Fruit fly (Drosophila melanogaster): ENCODE results near the gene Chsy.

- no peak for TF ChIP-seq Gug (GFP tag; IDR thresholded peaks at IDR 0.05)
- no peak for TF ChIP-seq ERR (GFP tag; optimal IDR thresholded peaks at IDR 0.05)
- TF ChIP-seq CG4730 (GFP tag; IDR thresholded peaks at IDR 0.05) = no peak
- no peak for TF ChIP-seq Sox100B (GFP tag; optimal IDR thresholded peaks at IDR 0.05)
- TF ChIP-seq gcm2 (GFP tag; optimal IDR thresholded peaks at IDR 0.05) = no peak
- TF ChIP-seq CG10267 (tag; optimal IDR thresholded peaks at IDR 0.05) = no peak
These were observed 16.0 kb upstream of the Chsy start for dm6 chrX:15609351-15609750.

Data from whole organism, embryonic.